Worm (Caenorhabditis elegans) whole organism, L4 larva: ENCODE measurements around the gene flp-12.

ENCODE experiments used
- F49E8.2 ChIP-seq: sonication (generic microtip); optimal IDR thresholded peaks from 2 replicates; lab custom pipeline; 2016; ENCODE audit warnings: missing compliant biosample characterization, mild to moderate bottlenecking, missing genetic modification characterization, borderline replicate concordance
- T26A8.4 ChIP-seq: fragments of 200-800 bp; sonication (Bioruptor generic); IDR thresholded peaks from 2 replicates; pipeline ENCODE4 v1.3.6; 2022; ENCODE audit warnings: missing genetic modification characterization, missing compliant biosample characterization
- dmd-6 ChIP-seq: fragments of 200-800 bp; sonication (Bioruptor generic); IDR thresholded peaks from 2 replicates; pipeline ENCODE4 v1.3.6; 2022; ENCODE audit warnings: missing genetic modification reagents, missing genetic modification characterization, missing compliant biosample characterization
- dpl-1 ChIP-seq: fragments of 150-350 bp; optimal IDR thresholded peaks from 2 replicates; lab custom pipeline; 2014; ENCODE audit warnings: missing biosample characterization, missing genetic modification reagents, missing genetic modification characterization
- fkh-10 ChIP-seq: fragments of 150-350 bp; optimal IDR thresholded peaks from 2 replicates; lab custom pipeline; 2014; ENCODE audit warnings: missing biosample characterization, missing genetic modification reagents, missing genetic modification characterization
- nhr-28 ChIP-seq: fragments of 150-350 bp; optimal IDR thresholded peaks from 2 replicates; lab custom pipeline; 2014; ENCODE audit warnings: missing biosample characterization, missing genetic modification characterization
- pha-4 ChIP-seq, 2 experiments: fragments of 150-350 bp in 1 of 2; fragments of 200-800 bp in 1 of 2; sonication (Bioruptor generic) in 1 of 2; IDR thresholded peaks in 1 of 2; optimal IDR thresholded peaks in 1 of 2; 2 replicates each; pipeline versions ENCODE4 v1.3.6 to Lab custom; 2014 to 2022; ENCODE audit warnings: missing genetic modification characterization in 2 of 2, missing genetic modification reagents in 2 of 2, missing biosample characterization in 1 of 2, missing compliant biosample characterization in 1 of 2
- snpc-4 ChIP-seq: fragments of 150-350 bp; optimal IDR thresholded peaks from 2 replicates; lab custom pipeline; 2014; ENCODE audit warnings: missing biosample characterization, missing genetic modification characterization

DNA sequence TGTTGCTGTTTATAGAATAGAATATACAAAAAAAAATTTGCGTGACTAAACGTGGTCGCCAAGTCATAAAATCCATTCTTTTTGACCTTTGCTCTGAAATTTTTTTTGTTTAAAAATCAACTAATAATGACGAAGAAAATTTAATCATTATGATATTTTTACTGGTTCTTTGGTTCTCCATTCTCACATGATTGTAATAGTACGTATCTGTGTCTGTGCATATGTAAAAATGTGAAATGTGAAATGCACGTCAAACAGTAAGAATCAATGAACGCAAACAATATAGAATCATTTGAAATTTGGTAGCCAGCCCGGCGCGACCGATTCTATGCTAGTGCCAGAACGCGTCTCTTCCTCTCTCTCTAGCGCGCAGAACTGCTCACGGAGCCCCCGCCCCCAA lies 44.7 kb upstream of the flp-12 start, which contains the start of gene hosl-1:
- TF ChIP-seq dpl-1 (GFP tag; lab: Kevin White, UChicago) (no peak), T26A8.4 (GFP tag; lab: Robert Waterston, UW) (no peak), fkh-10 (GFP tag; lab: Kevin White, UChicago) (no peak), nhr-28 (tag; lab: Kevin White, UChicago) (no peak), snpc-4 (tag; lab: Kevin White, UChicago) (no peak), dmd-6 (GFP tag; lab: Robert Waterston, UW) (no peak), pha-4 (GFP tag; IDR thresholded peaks at IDR 0.05; lab: Robert Waterston, UW) (no peak), pha-4 (tag; optimal IDR thresholded peaks at IDR 0.05; lab: Kevin White, UChicago) (no peak), F49E8.2 (tag; lab: Kevin White, UChicago) (no peak)
